Fruit fly (Drosophila melanogaster): Measurements from ENCODE around the gene Mob2.

The Mob2 gene

dm6 chr3L:11587720-11588580 is 25.9 kb upstream of the Mob2 start, which contains the start of gene rt:
rt (minus strand) TSS chr3L:11587770.
- TF ChIP-seq HLH106 (tag; optimal IDR thresholded peaks at IDR 0.05), result peak; percentile 76
- no peak for TF ChIP-seq Rel (GFP tag; optimal IDR thresholded peaks at IDR 0.05)
- TF ChIP-seq Rel (tag; optimal IDR thresholded peaks at IDR 0.05), result peak; percentile 31
- TF ChIP-seq jim (GFP tag; optimal IDR thresholded peaks at IDR 0.05), result no peak
- peak; percentile 62 for TF ChIP-seq CG9705 (GFP tag; optimal IDR thresholded peaks at IDR 0.05)
- peak; percentile 89 for TF ChIP-seq woc (GFP tag; optimal IDR thresholded peaks at IDR 0.05)
- TF ChIP-seq OdsH (GFP tag; optimal IDR thresholded peaks at IDR 0.05), result peak; percentile 39
- TF ChIP-seq foxo (GFP tag; optimal IDR thresholded peaks at IDR 0.05), result peak in 1 of 2 experiments; percentile 76
- peak; percentile 74 for TF ChIP-seq Myc (optimal IDR thresholded peaks at IDR 0.05)
- TF ChIP-seq sage (GFP tag; optimal IDR thresholded peaks at IDR 0.05), result peak; percentile 26
- no peak for TF ChIP-seq pan (optimal IDR thresholded peaks at IDR 0.05)
- no peak for TF ChIP-seq Hr83 (GFP tag; optimal IDR thresholded peaks at IDR 0.05; ENCODE audit: poor library complexity, severe bottlenecking)
- TF ChIP-seq sv (GFP tag; optimal IDR thresholded peaks at IDR 0.05), result peak; percentile 15
- no peak for TF ChIP-seq dsf (GFP tag; optimal IDR thresholded peaks at IDR 0.05; ENCODE audit: borderline replicate concordance)
- peak; percentile 70 for TF ChIP-seq ey (GFP tag; optimal IDR thresholded peaks at IDR 0.05)
- no peak for TF ChIP-seq Abd-B (GFP tag; optimal IDR thresholded peaks at IDR 0.05)
- peak; percentile 68 for TF ChIP-seq rgr (GFP tag; optimal IDR thresholded peaks at IDR 0.05)
- TF ChIP-seq CG32264 (GFP tag; optimal IDR thresholded peaks at IDR 0.05), result no peak
- no peak for TF ChIP-seq usp (GFP tag; optimal IDR thresholded peaks at IDR 0.05)
- peak; percentile 74 for TF ChIP-seq fru (GFP tag; optimal IDR thresholded peaks at IDR 0.05)
- no peak for TF ChIP-seq CrebA (GFP tag; optimal IDR thresholded peaks at IDR 0.05; ENCODE audit: borderline replicate concordance)
- no peak for TF ChIP-seq Vsx2 (GFP tag; optimal IDR thresholded peaks at IDR 0.05; ENCODE audit: partially characterized antibody)
- no peak for TF ChIP-seq GATAd (GFP tag; optimal IDR thresholded peaks at IDR 0.05)
- TF ChIP-seq N (GFP tag; optimal IDR thresholded peaks at IDR 0.05), result no peak
- no peak for TF ChIP-seq Dif (GFP tag; optimal IDR thresholded peaks at IDR 0.05; ENCODE audit: partially characterized antibody)
- TF ChIP-seq Jra (GFP tag; optimal IDR thresholded peaks at IDR 0.05), result no peak
- TF ChIP-seq br (GFP tag; optimal IDR thresholded peaks at IDR 0.05), result peak; percentile 68
- no peak for TF ChIP-seq Hr78 (GFP tag; optimal IDR thresholded peaks at IDR 0.05)
- TF ChIP-seq h (GFP tag; optimal IDR thresholded peaks at IDR 0.05), result peak; percentile 74
- no peak for TF ChIP-seq brk (GFP tag; optimal IDR thresholded peaks at IDR 0.05)
- TF ChIP-seq Dfd (GFP tag; optimal IDR thresholded peaks at IDR 0.05), result no peak
- no peak for TF ChIP-seq lola (GFP tag; optimal IDR thresholded peaks at IDR 0.05)
- no peak for TF ChIP-seq dl (GFP tag; optimal IDR thresholded peaks at IDR 0.05; ENCODE audit: insufficient read depth in 1 of 2, partially characterized antibody in 2 of 2)
- peak; percentile 75 for TF ChIP-seq Sp1 (GFP tag; optimal IDR thresholded peaks at IDR 0.05)
- TF ChIP-seq Mio (GFP tag; optimal IDR thresholded peaks at IDR 0.05), result no peak
- peak; percentile 6 for TF ChIP-seq Hnf4 (GFP tag; optimal IDR thresholded peaks at IDR 0.05)
- peak; percentile 61 for TF ChIP-seq tai (GFP tag; optimal IDR thresholded peaks at IDR 0.05)
- TF ChIP-seq psq (GFP tag; optimal IDR thresholded peaks at IDR 0.05), result peak; percentile 38
- peak; percentile 56 for TF ChIP-seq dmrt93B (GFP tag; optimal IDR thresholded peaks at IDR 0.05)

DNA sequence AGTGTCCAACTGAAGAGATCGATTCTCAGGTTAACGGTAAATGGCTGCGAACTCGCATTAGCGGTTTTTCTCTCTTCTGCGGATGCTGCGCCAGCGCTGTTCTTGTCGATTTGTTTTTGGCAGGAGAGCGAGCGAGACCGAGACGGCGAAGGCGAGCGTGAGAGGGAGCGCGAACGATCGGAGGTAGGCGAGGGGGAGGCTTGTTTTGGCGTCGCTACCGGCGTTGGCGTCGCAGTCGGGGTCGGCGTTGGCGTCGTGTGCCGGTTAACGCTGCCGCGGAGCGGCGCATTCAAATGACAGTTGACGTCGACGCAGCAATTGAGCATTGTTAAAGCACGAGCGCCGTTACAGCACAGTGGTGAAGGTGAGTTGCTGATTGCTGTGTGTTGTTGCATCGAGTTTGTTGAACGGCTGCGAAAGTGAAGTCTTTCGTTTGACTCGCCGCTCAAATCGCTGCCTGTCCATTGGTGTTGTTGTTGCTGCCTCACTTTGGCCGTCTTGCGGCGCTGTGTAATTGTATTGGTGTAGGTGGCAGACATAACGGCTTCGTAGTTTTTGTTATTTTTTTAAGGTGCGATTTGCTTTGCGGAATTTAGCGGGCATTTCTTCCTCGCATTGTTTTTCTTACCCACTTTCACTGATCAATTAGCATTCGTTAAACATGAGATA is 24.9 kb upstream of the Mob2 start:
- TF ChIP-seq Abd-B (GFP tag; optimal IDR thresholded peaks at IDR 0.05) (no peak), CG32264 (GFP tag; optimal IDR thresholded peaks at IDR 0.05) (no peak), Hr83 (GFP tag; optimal IDR thresholded peaks at IDR 0.05; ENCODE audit: poor library complexity, severe bottlenecking) (peak; percentile 13), h (GFP tag; optimal IDR thresholded peaks at IDR 0.05) (peak; percentile 38), Sp1 (GFP tag; optimal IDR thresholded peaks at IDR 0.05) (no peak), tai (GFP tag; optimal IDR thresholded peaks at IDR 0.05) (no peak)

Data from whole organism, wandering third instar larva.